Fruit fly (Drosophila melanogaster) whole organism, wandering third instar larva: ENCODE measurements around the gene plh.

Experiments
- Abd-B ChIP-seq: fragments of >200 bp; optimal IDR thresholded peaks from 2 replicates; lab custom pipeline; 2017; ENCODE audit warnings: missing biosample characterization, missing genetic modification characterization
- CG32264 ChIP-seq: fragments of 200-800 bp; sonication (Bioruptor generic); optimal IDR thresholded peaks from 2 replicates; lab custom pipeline; 2016; ENCODE audit warnings: missing biosample characterization, missing genetic modification characterization
- CG9705 ChIP-seq: fragments of 200-800 bp; sonication (Bioruptor generic); optimal IDR thresholded peaks from 2 replicates; lab custom pipeline; 2018; ENCODE audit warnings: missing biosample characterization, mild to moderate bottlenecking, missing genetic modification characterization
- Dfd ChIP-seq: fragments of >200 bp; optimal IDR thresholded peaks from 2 replicates; lab custom pipeline; 2017; ENCODE audit warnings: missing biosample characterization, missing genetic modification characterization
- Dif ChIP-seq: fragments of 200-275, 200-300 bp; sonication (Bioruptor generic); optimal IDR thresholded peaks from 2 replicates; lab custom pipeline; 2018; ENCODE audit warnings: missing biosample characterization, missing genetic modification characterization; ENCODE audit not compliant: partially characterized antibody
- GATAd ChIP-seq: sonication (Bioruptor generic); optimal IDR thresholded peaks from 2 replicates; lab custom pipeline; 2016; ENCODE audit warnings: missing biosample characterization, missing genetic modification characterization
- HLH106 ChIP-seq: fragments of 200-800 bp; optimal IDR thresholded peaks from 3 replicates; lab custom pipeline; 2019; ENCODE audit warnings: missing biosample characterization, mild to moderate bottlenecking, missing genetic modification characterization, moderate library complexity
- Hnf4 ChIP-seq: fragments of 200-800 bp; sonication (Bioruptor generic); optimal IDR thresholded peaks from 2 replicates; lab custom pipeline; 2016; ENCODE audit warnings: missing biosample characterization, mild to moderate bottlenecking, missing genetic modification characterization
- Hr78 ChIP-seq: fragments of >200 bp; optimal IDR thresholded peaks from 2 replicates; lab custom pipeline; 2017; ENCODE audit warnings: missing biosample characterization, missing genetic modification characterization
- Hr83 ChIP-seq: fragments of 200-300 bp; sonication (Bioruptor generic); optimal IDR thresholded peaks from 2 replicates; lab custom pipeline; 2016; ENCODE audit warnings: missing biosample characterization, mild to moderate bottlenecking, missing genetic modification characterization, moderate library complexity; ENCODE audit not compliant: poor library complexity, severe bottlenecking
- Jra ChIP-seq: sonication (Bioruptor generic); optimal IDR thresholded peaks from 2 replicates; lab custom pipeline; 2016; ENCODE audit warnings: missing biosample characterization, missing genetic modification characterization
- Mio ChIP-seq: sonication (Bioruptor generic); optimal IDR thresholded peaks from 2 replicates; lab custom pipeline; 2016; ENCODE audit warnings: missing biosample characterization, missing genetic modification characterization
- N ChIP-seq: fragments of >200 bp; optimal IDR thresholded peaks from 2 replicates; lab custom pipeline; 2018; ENCODE audit warnings: missing biosample characterization, missing external identifiers, missing genetic modification characterization
- OdsH ChIP-seq: fragments of 200-800 bp; sonication (Bioruptor generic); optimal IDR thresholded peaks from 2 replicates; lab custom pipeline; 2016; ENCODE audit warnings: missing biosample characterization, mild to moderate bottlenecking, missing genetic modification characterization
- Rel ChIP-seq, 2 experiments: fragments of 200-800 bp; sonication (Bioruptor generic) in 1 of 2; optimal IDR thresholded peaks; 2 replicates in 1 of 2; 3 replicates in 1 of 2; lab custom pipeline; 2016 to 2019; ENCODE audit warnings: mild to moderate bottlenecking in 2 of 2, missing biosample characterization in 2 of 2, missing genetic modification characterization in 2 of 2, moderate library complexity in 1 of 2
- Sp1 ChIP-seq: fragments of 200-800 bp; sonication (Bioruptor generic); optimal IDR thresholded peaks from 3 replicates; lab custom pipeline; 2019; ENCODE audit warnings: missing biosample characterization, mild to moderate bottlenecking, missing genetic modification characterization, moderate library complexity
- Vsx2 ChIP-seq: fragments of 200-300, 225-300 bp; sonication (Bioruptor generic); optimal IDR thresholded peaks from 2 replicates; lab custom pipeline; 2018; ENCODE audit warnings: missing biosample characterization, missing genetic modification characterization; ENCODE audit not compliant: partially characterized antibody
- br ChIP-seq: fragments of 200-800 bp; sonication (Bioruptor generic); optimal IDR thresholded peaks from 2 replicates; lab custom pipeline; 2016; ENCODE audit warnings: missing biosample characterization, missing genetic modification characterization
- brk ChIP-seq: fragments of 200-800 bp; sonication (Bioruptor generic); optimal IDR thresholded peaks from 2 replicates; lab custom pipeline; 2016; ENCODE audit warnings: missing biosample characterization, mild to moderate bottlenecking, missing genetic modification characterization
- dl ChIP-seq, 2 experiments: fragments of 175-275, 200-275 bp in 1 of 2; fragments of 200-275 bp in 1 of 2; sonication (Bioruptor generic); optimal IDR thresholded peaks; lab custom pipeline; 2018; ENCODE audit warnings: mild to moderate bottlenecking in 2 of 2, missing biosample characterization in 2 of 2, missing genetic modification characterization in 2 of 2, moderate library complexity in 2 of 2; ENCODE audit not compliant: partially characterized antibody in 2 of 2, insufficient read depth in 1 of 2
- dmrt93B ChIP-seq: fragments of 200-800 bp; sonication (Bioruptor generic); optimal IDR thresholded peaks from 2 replicates; lab custom pipeline; 2018; ENCODE audit warnings: missing biosample characterization, mild to moderate bottlenecking, missing genetic modification characterization
- dsf ChIP-seq: sonication (Bioruptor generic); optimal IDR thresholded peaks from 2 replicates; lab custom pipeline; 2016; ENCODE audit warnings: missing biosample characterization, missing genetic modification characterization, borderline replicate concordance
- ey ChIP-seq: fragments of 200-800 bp; sonication (Bioruptor generic); optimal IDR thresholded peaks from 2 replicates; lab custom pipeline; 2016; ENCODE audit warnings: missing biosample characterization, missing genetic modification characterization
- foxo ChIP-seq, 2 experiments: fragments of 200-800 bp; sonication (Bioruptor generic); optimal IDR thresholded peaks; 2 replicates in 1 of 2; 3 replicates in 1 of 2; lab custom pipeline; 2016 to 2017; ENCODE audit warnings: missing biosample characterization in 2 of 2, missing genetic modification characterization in 2 of 2
- fru ChIP-seq: fragments of 200-800 bp; sonication (Bioruptor generic); optimal IDR thresholded peaks from 3 replicates; lab custom pipeline; 2016; ENCODE audit warnings: missing biosample characterization, mild to moderate bottlenecking, missing genetic modification characterization
- h ChIP-seq: fragments of 200-800 bp; sonication (Bioruptor generic); optimal IDR thresholded peaks from 3 replicates; lab custom pipeline; 2016; ENCODE audit warnings: missing biosample characterization, mild to moderate bottlenecking, missing genetic modification characterization
- jim ChIP-seq: fragments of 175-275, 200-325 bp; sonication (Bioruptor generic); optimal IDR thresholded peaks from 2 replicates; lab custom pipeline; 2016; ENCODE audit warnings: missing biosample characterization, mild to moderate bottlenecking, missing genetic modification characterization
- lola ChIP-seq: fragments of >200 bp; optimal IDR thresholded peaks from 2 replicates; lab custom pipeline; 2017; ENCODE audit warnings: missing biosample characterization, missing genetic modification characterization
- pan ChIP-seq: fragments of >200 bp; optimal IDR thresholded peaks from 2 replicates; lab custom pipeline; 2017
- psq ChIP-seq: fragments of 200-800 bp; sonication (Bioruptor generic); optimal IDR thresholded peaks from 3 replicates; lab custom pipeline; 2017; ENCODE audit warnings: missing biosample characterization, mild to moderate bottlenecking, missing genetic modification characterization, moderate library complexity
- rgr ChIP-seq: fragments of 200-800 bp; sonication (Bioruptor generic); optimal IDR thresholded peaks from 3 replicates; lab custom pipeline; 2016; ENCODE audit warnings: missing biosample characterization, mild to moderate bottlenecking, missing genetic modification characterization
- sage ChIP-seq: fragments of 200-800 bp; sonication (Bioruptor generic); optimal IDR thresholded peaks from 2 replicates; lab custom pipeline; 2016; ENCODE audit warnings: missing biosample characterization, mild to moderate bottlenecking, missing genetic modification characterization
- sv ChIP-seq: fragments of 200-800 bp; sonication (Bioruptor generic); optimal IDR thresholded peaks from 3 replicates; lab custom pipeline; 2016; ENCODE audit warnings: missing biosample characterization, missing genetic modification characterization
- tai ChIP-seq: sonication (Bioruptor generic); optimal IDR thresholded peaks from 2 replicates; lab custom pipeline; 2016; ENCODE audit warnings: missing biosample characterization, missing genetic modification characterization
- woc ChIP-seq: sonication (Bioruptor generic); optimal IDR thresholded peaks from 2 replicates; lab custom pipeline; 2016; ENCODE audit warnings: missing biosample characterization, mild to moderate bottlenecking, missing genetic modification characterization

Gene plh

dm6 chr3R:5042057-5042937 lies 31.5 kb upstream of the plh start:
- peak; percentile 11 for TF ChIP-seq Dif
- no peak for TF ChIP-seq lola (GFP tag; lab: Kevin White, UChicago)
- peak; percentile 71 for TF ChIP-seq woc (GFP tag; lab: Kevin White, UChicago)
- TF ChIP-seq Dfd (GFP tag; lab: Kevin White, UChicago), result no peak
- TF ChIP-seq fru, result peak; percentile 35
- peak; percentile 23 for TF ChIP-seq psq (GFP tag; lab: Kevin White, UChicago)
- TF ChIP-seq Rel (GFP tag; optimal IDR thresholded peaks at IDR 0.05; lab: Kevin White, UChicago), result no peak
- TF ChIP-seq Rel (tag; optimal IDR thresholded peaks at IDR 0.05; lab: Kevin White, UChicago), result no peak
- no peak for TF ChIP-seq brk
- TF ChIP-seq sage, result no peak
- TF ChIP-seq Hnf4 (GFP tag; lab: Kevin White, UChicago), result no peak
- TF ChIP-seq rgr (GFP tag; lab: Kevin White, UChicago), result peak; percentile 35
- no peak for TF ChIP-seq Hr83
- no peak for TF ChIP-seq N
- TF ChIP-seq tai, result no peak
- TF ChIP-seq ey (GFP tag; lab: Kevin White, UChicago), result peak; percentile 45
- no peak for TF ChIP-seq GATAd
- TF ChIP-seq OdsH (GFP tag; lab: Kevin White, UChicago), result peak; percentile 37
- TF ChIP-seq Mio (GFP tag; lab: Kevin White, UChicago), result no peak
- no peak for TF ChIP-seq dmrt93B (GFP tag; lab: Kevin White, UChicago)
- TF ChIP-seq Jra (GFP tag; lab: Kevin White, UChicago), result no peak
- peak in 1 of 2 experiments; percentile 50 for TF ChIP-seq foxo (GFP tag; optimal IDR thresholded peaks at IDR 0.05; lab: Kevin White, UChicago)
- TF ChIP-seq sv (GFP tag; lab: Kevin White, UChicago), result no peak
- TF ChIP-seq Hr78 (GFP tag; lab: Kevin White, UChicago), result no peak
- no peak for TF ChIP-seq pan
- TF ChIP-seq br (GFP tag; lab: Kevin White, UChicago), result peak; percentile 8
- TF ChIP-seq HLH106 (tag; lab: Kevin White, UChicago), result no peak
- TF ChIP-seq h (GFP tag; lab: Kevin White, UChicago), result peak; percentile 34
- TF ChIP-seq CG9705, result no peak

- no peak for TF ChIP-seq Hr83
- TF ChIP-seq N, result no peak
- TF ChIP-seq CG9705, result no peak
- no peak for TF ChIP-seq CG32264
- no peak for TF ChIP-seq HLH106 (tag; lab: Kevin White, UChicago)
- no peak for TF ChIP-seq dsf
- TF ChIP-seq Dfd (GFP tag; lab: Kevin White, UChicago), result no peak
- no peak for TF ChIP-seq Sp1
Observed at dm6 chr3R:5041408-5041807, 30.6 kb upstream of the plh start.

dm6 chr3R:5040321-5040720 lies 29.5 kb upstream of the plh start:
- TF ChIP-seq sage (no peak), CG9705 (no peak), dmrt93B (GFP tag; lab: Kevin White, UChicago) (no peak), jim (GFP tag; lab: Kevin White, UChicago) (no peak), Vsx2 (GFP tag; lab: Kevin White, UChicago) (no peak), Rel (GFP tag; optimal IDR thresholded peaks at IDR 0.05; lab: Kevin White, UChicago) (no peak), Rel (tag; optimal IDR thresholded peaks at IDR 0.05; lab: Kevin White, UChicago) (no peak), br (GFP tag; lab: Kevin White, UChicago) (no peak), N (no peak), lola (GFP tag; lab: Kevin White, UChicago) (no peak), sv (GFP tag; lab: Kevin White, UChicago) (no peak), foxo (GFP tag; optimal IDR thresholded peaks at IDR 0.05; lab: Kevin White, UChicago) (no peak), Abd-B (no peak), Sp1 (no peak), tai (no peak), HLH106 (tag; lab: Kevin White, UChicago) (no peak), Hr83 (no peak), CG32264 (no peak), dl (GFP tag; optimal IDR thresholded peaks at IDR 0.05; lab: Kevin White, UChicago; ENCODE audit: insufficient read depth in 1 of 2, partially characterized antibody in 2 of 2) (no peak), ey (GFP tag; lab: Kevin White, UChicago) (no peak), Dif (no peak)
